Worm (Caenorhabditis elegans) whole organism, young adult: ENCODE results near the gene pkc-1.
A peak's percentile ranks its signal among the peaks of the same experiment; 100 is the strongest.

ENCODE experiments used
- B0019.2 ChIP-seq: fragments of 200-800 bp; sonication (Bioruptor generic); conservative IDR thresholded peaks from 2 replicates; pipeline ENCODE4 v1.3.6; 2022; ENCODE audit warnings: missing genetic modification reagents, missing genetic modification characterization, missing compliant biosample characterization
- B0035.1 ChIP-seq: sonication (generic microtip); optimal IDR thresholded peaks from 2 replicates; lab custom pipeline; 2016; ENCODE audit warnings: missing genetic modification characterization, mild to moderate bottlenecking, missing compliant biosample characterization, missing genotype, missing genetic modification reagents
- F10E7.11 ChIP-seq: sonication (generic microtip); optimal IDR thresholded peaks from 2 replicates; lab custom pipeline; 2017; ENCODE audit warnings: mild to moderate bottlenecking, missing genetic modification characterization, moderate library complexity, missing compliant biosample characterization
- F23B12.7 ChIP-seq: sonication (generic microtip); optimal IDR thresholded peaks from 2 replicates; lab custom pipeline; 2017; ENCODE audit warnings: missing genetic modification characterization, mild to moderate bottlenecking, missing compliant biosample characterization, antibody characterized with exemption, moderate library complexity; ENCODE audit not compliant: insufficient read depth
- F37B4.10 ChIP-seq: fragments of 200-800 bp; sonication (Bioruptor generic); IDR thresholded peaks from 2 replicates; pipeline ENCODE4 v1.3.6; 2022; ENCODE audit warnings: missing genetic modification characterization, missing compliant biosample characterization
- F52B5.7 ChIP-seq: sonication (generic microtip); optimal IDR thresholded peaks from 2 replicates; lab custom pipeline; 2016; ENCODE audit warnings: mild to moderate bottlenecking, missing genetic modification characterization, missing compliant biosample characterization
- K11D2.4 ChIP-seq: fragments of 200-800 bp; sonication (Bioruptor generic); IDR thresholded peaks from 2 replicates; pipeline ENCODE4 v1.3.6; 2022; ENCODE audit warnings: missing genetic modification reagents, missing genetic modification characterization, missing compliant biosample characterization
- T26A5.8 ChIP-seq: sonication (generic microtip); optimal IDR thresholded peaks from 2 replicates; lab custom pipeline; 2016; ENCODE audit warnings: missing genetic modification characterization, missing compliant biosample characterization
- akir-1 ChIP-seq: fragments of 200-800 bp; sonication (Bioruptor generic); optimal IDR thresholded peaks from 2 replicates; lab custom pipeline; 2018; ENCODE audit warnings: mild to moderate bottlenecking, missing genetic modification characterization, moderate library complexity, missing compliant biosample characterization
- atf-7 ChIP-seq: sonication (generic microtip); optimal IDR thresholded peaks from 2 replicates; lab custom pipeline; 2017; ENCODE audit warnings: mild to moderate bottlenecking, missing genetic modification characterization, missing compliant biosample characterization
- attf-5 ChIP-seq: fragments of 200-800 bp; sonication (Bioruptor generic); optimal IDR thresholded peaks from 2 replicates; lab custom pipeline; 2018; ENCODE audit warnings: mild to moderate bottlenecking, missing genetic modification characterization, missing compliant biosample characterization
- bed-1 ChIP-seq: fragments of 200-800 bp; sonication (Bioruptor generic); IDR thresholded peaks from 2 replicates; pipeline ENCODE4 v1.3.6; 2022; ENCODE audit warnings: missing genetic modification reagents, missing genetic modification characterization, missing compliant biosample characterization
- ccch-3 ChIP-seq: fragments of 200-800 bp; sonication (Bioruptor generic); optimal IDR thresholded peaks from 2 replicates; lab custom pipeline; 2018; ENCODE audit warnings: mild to moderate bottlenecking, missing genetic modification characterization, missing compliant biosample characterization
- ceh-40 ChIP-seq: fragments of 200-800 bp; sonication (Bioruptor generic); IDR thresholded peaks from 2 replicates; pipeline ENCODE4 v1.3.6; 2022; ENCODE audit warnings: missing genetic modification characterization, missing compliant biosample characterization
- ceh-79 ChIP-seq: sonication (generic microtip); optimal IDR thresholded peaks from 2 replicates; lab custom pipeline; 2017; ENCODE audit warnings: mild to moderate bottlenecking, missing genetic modification characterization, missing compliant biosample characterization
- ceh-91 ChIP-seq: fragments of 200-800 bp; sonication (Bioruptor generic); IDR thresholded peaks from 2 replicates; pipeline ENCODE4 v1.3.6; 2022; ENCODE audit warnings: missing genetic modification reagents, missing genetic modification characterization, missing compliant biosample characterization
- die-1 ChIP-seq: sonication (generic microtip); optimal IDR thresholded peaks from 2 replicates; lab custom pipeline; 2016; ENCODE audit warnings: missing genotype, mild to moderate bottlenecking, missing genetic modification characterization, missing compliant biosample characterization
- egl-18 ChIP-seq: fragments of 200-800 bp; sonication (Bioruptor generic); IDR thresholded peaks from 2 replicates; pipeline ENCODE4 v1.3.6; 2022; ENCODE audit warnings: missing genetic modification reagents, missing genetic modification characterization, missing compliant biosample characterization
- ets-4 ChIP-seq: fragments of 200-800 bp; sonication (Bioruptor generic); optimal IDR thresholded peaks from 2 replicates; lab custom pipeline; 2018; ENCODE audit warnings: mild to moderate bottlenecking, missing genetic modification characterization, missing compliant biosample characterization
- fkh-3 ChIP-seq: sonication (generic microtip); optimal IDR thresholded peaks from 2 replicates; lab custom pipeline; 2016; ENCODE audit warnings: mild to moderate bottlenecking, missing genetic modification characterization, missing compliant biosample characterization
- hmg-1.2 ChIP-seq: fragments of 200-800 bp; sonication (Bioruptor generic); IDR thresholded peaks from 2 replicates; pipeline ENCODE4 v1.3.6; 2022; ENCODE audit warnings: missing genetic modification reagents, missing genetic modification characterization, missing compliant biosample characterization
- let-607 ChIP-seq, 2 experiments: fragments of 200-800 bp in 1 of 2; sonication (Bioruptor generic) in 1 of 2; sonication (generic microtip) in 1 of 2; optimal IDR thresholded peaks; 2 replicates each; lab custom pipeline; 2016 to 2018; ENCODE audit warnings: mild to moderate bottlenecking in 2 of 2, missing compliant biosample characterization in 2 of 2, missing genetic modification characterization in 2 of 2, moderate library complexity in 2 of 2, missing genotype in 1 of 2
- lin-40 ChIP-seq: sonication (generic microtip); optimal IDR thresholded peaks from 2 replicates; lab custom pipeline; 2016; ENCODE audit warnings: missing genetic modification characterization, mild to moderate bottlenecking, missing compliant biosample characterization, missing genotype, missing genetic modification reagents
- lsl-1 ChIP-seq: fragments of 200-800 bp; sonication (Bioruptor generic); optimal IDR thresholded peaks from 2 replicates; lab custom pipeline; 2018; ENCODE audit warnings: mild to moderate bottlenecking, missing genetic modification characterization, moderate library complexity, missing compliant biosample characterization
- mes-4 ChIP-seq: sonication (generic microtip); optimal IDR thresholded peaks from 2 replicates; lab custom pipeline; 2016; ENCODE audit warnings: missing genotype, missing genetic modification characterization, missing compliant biosample characterization
- nfya-1 ChIP-seq: sonication (generic microtip); optimal IDR thresholded peaks from 2 replicates; lab custom pipeline; 2017; ENCODE audit warnings: antibody characterized with exemption, missing compliant biosample characterization, missing genetic modification characterization, borderline replicate concordance; ENCODE audit not compliant: insufficient read depth
- nfya-2 ChIP-seq: fragments of 200-800 bp; sonication (Bioruptor generic); IDR thresholded peaks from 2 replicates; pipeline ENCODE4 v1.3.6; 2022; ENCODE audit warnings: missing genetic modification reagents, missing genetic modification characterization, missing compliant biosample characterization
- nhr-179 ChIP-seq: sonication (generic microtip); optimal IDR thresholded peaks from 2 replicates; lab custom pipeline; 2016; ENCODE audit warnings: mild to moderate bottlenecking, missing genetic modification characterization, missing compliant biosample characterization
- nhr-80 ChIP-seq: sonication (generic microtip); optimal IDR thresholded peaks from 2 replicates; lab custom pipeline; 2016; ENCODE audit warnings: missing genetic modification characterization, missing compliant biosample characterization
- sea-2 ChIP-seq: fragments of 200-800 bp; sonication (Bioruptor generic); IDR thresholded peaks from 2 replicates; pipeline ENCODE4 v1.3.6; 2022; ENCODE audit warnings: missing genetic modification characterization, missing compliant biosample characterization
- snpc-1.3 ChIP-seq: sonication (generic microtip); optimal IDR thresholded peaks from 2 replicates; lab custom pipeline; 2017; ENCODE audit warnings: missing genetic modification characterization, mild to moderate bottlenecking, missing compliant biosample characterization, antibody characterized with exemption, moderate library complexity, missing genotype, missing genetic modification reagents; ENCODE audit not compliant: insufficient read depth
- somi-1 ChIP-seq: fragments of 200-800 bp; sonication (Bioruptor generic); optimal IDR thresholded peaks from 2 replicates; lab custom pipeline; 2018; ENCODE audit warnings: mild to moderate bottlenecking, missing genetic modification characterization, missing compliant biosample characterization
- tbp1 ChIP-seq: fragments of 200-800 bp; sonication (Bioruptor generic); optimal IDR thresholded peaks from 2 replicates; lab custom pipeline; 2018; ENCODE audit warnings: mild to moderate bottlenecking, missing genetic modification characterization, missing compliant biosample characterization
- tbx-9 ChIP-seq: sonication (generic microtip); optimal IDR thresholded peaks from 2 replicates; lab custom pipeline; 2016; ENCODE audit warnings: borderline replicate concordance, missing genetic modification characterization, inconsistent platforms, missing compliant biosample characterization
- unc-62 ChIP-seq: fragments of 150-350 bp; optimal IDR thresholded peaks from 2 replicates; lab custom pipeline; 2014; ENCODE audit warnings: missing biosample characterization, missing genetic modification reagents, missing genetic modification characterization
- xnd-1 ChIP-seq: sonication (generic microtip); optimal IDR thresholded peaks from 2 replicates; lab custom pipeline; 2016; ENCODE audit warnings: missing genotype, missing genetic modification reagents, missing genetic modification characterization, missing compliant biosample characterization
- ztf-26 ChIP-seq: sonication (generic microtip); optimal IDR thresholded peaks from 2 replicates; lab custom pipeline; 2017; ENCODE audit warnings: missing genetic modification characterization, missing compliant biosample characterization
- ztf-3 ChIP-seq: fragments of 200-800 bp; sonication (Bioruptor generic); optimal IDR thresholded peaks from 2 replicates; lab custom pipeline; 2018; ENCODE audit warnings: mild to moderate bottlenecking, missing genetic modification characterization, missing compliant biosample characterization

Gene pkc-1

ce11 chrV:12032060-12032459 is at the start of gene pkc-1:
pkc-1 (minus strand) TSS chrV:12032160.
- no peak for TF ChIP-seq atf-7
- TF ChIP-seq akir-1 (GFP tag; lab: Kevin White, UChicago) = no peak
- TF ChIP-seq mes-4 (tag; lab: Kevin White, UChicago) = no peak
- no peak for TF ChIP-seq B0019.2 (GFP tag; lab: Robert Waterston, UW)
- no peak for TF ChIP-seq nfya-2
- no peak for TF ChIP-seq xnd-1
- no peak for TF ChIP-seq ceh-79 (tag; lab: Kevin White, UChicago)
- TF ChIP-seq attf-5 (GFP tag; lab: Kevin White, UChicago) = no peak
- TF ChIP-seq snpc-1.3 (tag; lab: Kevin White, UChicago) = no peak
- TF ChIP-seq F37B4.10 (GFP tag; lab: Robert Waterston, UW) = no peak
- no peak for TF ChIP-seq ztf-26 (tag; lab: Kevin White, UChicago)
- no peak for TF ChIP-seq bed-1
- no peak for TF ChIP-seq ccch-3 (GFP tag; lab: Kevin White, UChicago)
- TF ChIP-seq tbx-9 (tag; lab: Kevin White, UChicago) = no peak
- TF ChIP-seq hmg-1.2 (GFP tag; lab: Robert Waterston, UW) = no peak
- TF ChIP-seq let-607 (tag; optimal IDR thresholded peaks at IDR 0.05; lab: Kevin White, UChicago) = no peak
- no peak for TF ChIP-seq ztf-3 (GFP tag; lab: Kevin White, UChicago)
- TF ChIP-seq F10E7.11 (tag; lab: Kevin White, UChicago) = no peak
- TF ChIP-seq sea-2 (GFP tag; lab: Robert Waterston, UW) = no peak
- no peak for TF ChIP-seq somi-1

ce11 chrV:12080274-12080673 is 48.3 kb upstream of the pkc-1 start, which contains the start of gene R07B7.9:
R07B7.9 (minus strand) TSS chrV:12080374.
- TF ChIP-seq die-1 (tag; lab: Kevin White, UChicago) (no peak), B0035.1 (tag; lab: Kevin White, UChicago) (no peak), F52B5.7 (tag; lab: Kevin White, UChicago) (no peak), ceh-40 (GFP tag; lab: Robert Waterston, UW) (no peak), K11D2.4 (GFP tag; lab: Robert Waterston, UW) (no peak), let-607 (tag; optimal IDR thresholded peaks at IDR 0.05; lab: Kevin White, UChicago) (no peak), nfya-1 (tag; lab: Kevin White, UChicago) (no peak), tbp1 (no peak), lsl-1 (GFP tag; lab: Kevin White, UChicago) (no peak), lin-40 (tag; lab: Kevin White, UChicago) (no peak), egl-18 (GFP tag; lab: Robert Waterston, UW) (no peak), unc-62 (GFP tag; lab: Kevin White, UChicago) (no peak), ceh-91 (GFP tag; lab: Robert Waterston, UW) (no peak)

ce11 chrV:12075983-12076382 is 44.0 kb upstream of the pkc-1 start:
- TF ChIP-seq nhr-80 (tag; lab: Kevin White, UChicago) (peak; percentile 75), nhr-179 (no peak), lsl-1 (GFP tag; lab: Kevin White, UChicago) (no peak), fkh-3 (no peak), F23B12.7 (tag; lab: Kevin White, UChicago) (peak; percentile 37), T26A5.8 (tag; lab: Kevin White, UChicago) (no peak), ets-4 (GFP tag; lab: Kevin White, UChicago) (no peak), hmg-1.2 (GFP tag; lab: Robert Waterston, UW) (no peak)
